Worm (Caenorhabditis elegans) whole organism, mixed stage, embryonic: ENCODE data around the gene Y55D9A.2.

ENCODE experiments used
- M03D4.4 ChIP-seq: sonication (generic microtip); optimal IDR thresholded peaks from 2 replicates; lab custom pipeline; 2017; ENCODE audit warnings: mild to moderate bottlenecking, missing genetic modification characterization, missing compliant biosample characterization
- drap-1 ChIP-seq: fragments of 200-800 bp; sonication (Bioruptor generic); optimal IDR thresholded peaks from 3 replicates; lab custom pipeline; 2018; ENCODE audit warnings: mild to moderate bottlenecking, missing genetic modification characterization, missing compliant biosample characterization
- elt-1 ChIP-seq: sonication (generic microtip); optimal IDR thresholded peaks from 2 replicates; lab custom pipeline; 2017; ENCODE audit warnings: missing genetic modification characterization, mild to moderate bottlenecking, missing compliant biosample characterization, antibody characterized with exemption, moderate library complexity, borderline replicate concordance; ENCODE audit not compliant: insufficient read depth
- flh-1 ChIP-seq: fragments of 200-800 bp; sonication (Bioruptor generic); optimal IDR thresholded peaks from 2 replicates; lab custom pipeline; 2018; ENCODE audit warnings: mild to moderate bottlenecking, missing genetic modification characterization, moderate library complexity, missing compliant biosample characterization
- lsy-2 ChIP-seq: fragments of 150-350 bp; optimal IDR thresholded peaks from 2 replicates; lab custom pipeline; 2014; ENCODE audit warnings: missing biosample characterization, missing genetic modification characterization
- mep-1 ChIP-seq: fragments of 150-350 bp; optimal IDR thresholded peaks from 2 replicates; lab custom pipeline; 2017; ENCODE audit warnings: missing biosample characterization, missing genetic modification reagents, missing genetic modification characterization, inconsistent platforms
- nhr-12 ChIP-seq: fragments of 150-350 bp; optimal IDR thresholded peaks from 2 replicates; lab custom pipeline; 2014; ENCODE audit warnings: missing biosample characterization, missing genetic modification characterization
- nhr-237 ChIP-seq: fragments of 150-350 bp; optimal IDR thresholded peaks from 2 replicates; lab custom pipeline; 2014; ENCODE audit warnings: missing biosample characterization, missing genetic modification characterization
- nhr-28 ChIP-seq: fragments of 150-350 bp; optimal IDR thresholded peaks from 2 replicates; lab custom pipeline; 2014; ENCODE audit warnings: missing biosample characterization, missing genetic modification characterization
- nhr-76 ChIP-seq: sonication (generic microtip); optimal IDR thresholded peaks from 2 replicates; lab custom pipeline; 2017; ENCODE audit warnings: missing biosample characterization, missing genetic modification characterization
- snpc-4 ChIP-seq: fragments of 150-350 bp; optimal IDR thresholded peaks from 2 replicates; lab custom pipeline; 2014; ENCODE audit warnings: missing biosample characterization, missing genetic modification characterization
- ztf-11 ChIP-seq: fragments of 150-350 bp; optimal IDR thresholded peaks from 2 replicates; lab custom pipeline; 2014; ENCODE audit warnings: missing biosample characterization, missing genetic modification characterization

DNA sequence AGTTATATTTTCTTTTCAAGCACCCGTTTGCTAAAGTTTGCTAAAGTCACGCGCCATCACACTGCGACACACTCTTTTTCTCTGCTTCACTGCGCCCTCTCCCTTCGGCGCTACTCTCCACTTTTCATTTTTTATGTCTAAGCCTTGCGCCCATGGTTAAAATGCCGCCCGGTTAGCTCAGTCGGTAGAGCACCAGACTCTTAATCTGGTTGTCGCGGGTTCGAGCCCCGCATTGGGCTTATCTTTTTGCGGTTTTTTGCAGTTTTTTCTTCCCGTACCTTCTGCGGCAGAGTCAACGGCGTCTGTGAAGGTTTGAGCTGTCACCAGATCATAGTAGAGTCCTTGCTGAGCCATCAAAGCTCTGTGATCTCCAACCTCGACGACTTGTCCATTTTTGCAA, 10.7 kb downstream of the Y55D9A.2 start:
- TF ChIP-seq snpc-4 (tag; lab: Kevin White, UChicago) (no peak), nhr-12 (no peak), M03D4.4 (tag; lab: Kevin White, UChicago) (peak; percentile 62), mep-1 (peak; percentile 41), drap-1 (GFP tag; lab: Kevin White, UChicago) (peak; percentile 82), flh-1 (peak; percentile 55), nhr-76 (tag; lab: Kevin White, UChicago) (no peak), elt-1 (tag; lab: Kevin White, UChicago) (no peak), ztf-11 (tag; lab: Kevin White, UChicago) (no peak), nhr-28 (tag; lab: Kevin White, UChicago) (no peak), lsy-2 (tag; lab: Kevin White, UChicago) (no peak), nhr-237 (tag; lab: Kevin White, UChicago) (peak; percentile 18)
